Fruit fly (Drosophila melanogaster) whole organism, pupa: ENCODE data around the gene tkv.
A peak's percentile ranks its signal among the peaks of the same experiment; 100 is the strongest.

ENCODE experiments used
- CG10348 ChIP-seq: fragments of 200-800 bp; sonication (Bioruptor generic); IDR thresholded peaks from 2 replicates; pipeline ENCODE4 v1.3.6; 2022; ENCODE audit warnings: missing biosample characterization, missing genetic modification characterization
- CG12605 ChIP-seq: fragments of 200-800 bp; sonication (Bioruptor generic); IDR thresholded peaks from 2 replicates; pipeline ENCODE4 v1.3.6; 2022; ENCODE audit warnings: missing biosample characterization, missing genetic modification characterization
- CG13204 ChIP-seq: fragments of 200-800 bp; sonication (Bioruptor generic); optimal IDR thresholded peaks from 2 replicates; lab custom pipeline; 2018; ENCODE audit warnings: missing biosample characterization, mild to moderate bottlenecking, missing genetic modification characterization, moderate library complexity
- CG14655 ChIP-seq: fragments of 200-800 bp; sonication (Bioruptor generic); optimal IDR thresholded peaks from 3 replicates; lab custom pipeline; 2017; ENCODE audit warnings: mild to moderate bottlenecking, missing biosample characterization, missing genetic modification reagents, missing genetic modification characterization
- CG15710 ChIP-seq: fragments of 200-800 bp; sonication (Bioruptor generic); optimal IDR thresholded peaks from 2 replicates; lab custom pipeline; 2018; ENCODE audit warnings: missing biosample characterization, mild to moderate bottlenecking, missing genetic modification characterization, moderate library complexity
- CG17806 ChIP-seq: fragments of 200-800 bp; sonication (Bioruptor generic); optimal IDR thresholded peaks from 2 replicates; lab custom pipeline; 2018; ENCODE audit warnings: missing biosample characterization, mild to moderate bottlenecking, missing genetic modification characterization, moderate library complexity
- CG32121 ChIP-seq: fragments of 200-800 bp; sonication (Bioruptor generic); IDR thresholded peaks from 2 replicates; pipeline ENCODE4 v1.3.6; 2022; ENCODE audit warnings: missing biosample characterization, missing genetic modification characterization
- CG34367 ChIP-seq: fragments of 200-800 bp; sonication (Bioruptor generic); optimal IDR thresholded peaks from 2 replicates; lab custom pipeline; 2018; ENCODE audit warnings: missing biosample characterization, mild to moderate bottlenecking, missing genetic modification characterization
- CG4496 ChIP-seq: fragments of 200-800 bp; sonication (Bioruptor generic); IDR thresholded peaks from 3 replicates; pipeline ENCODE4 v1.3.6; 2022; ENCODE audit warnings: missing biosample characterization, missing genetic modification characterization
- CG8159 ChIP-seq: fragments of 200-800 bp; sonication (Bioruptor generic); optimal IDR thresholded peaks from 3 replicates; lab custom pipeline; 2018; ENCODE audit warnings: missing biosample characterization, mild to moderate bottlenecking, missing genetic modification characterization, moderate library complexity
- CG8301 ChIP-seq: fragments of 200-800 bp; sonication (Bioruptor generic); optimal IDR thresholded peaks from 2 replicates; lab custom pipeline; 2018; ENCODE audit warnings: missing biosample characterization, mild to moderate bottlenecking, missing genetic modification characterization
- CG9948 ChIP-seq: fragments of 200-800 bp; sonication (Bioruptor generic); optimal IDR thresholded peaks from 2 replicates; lab custom pipeline; 2018; ENCODE audit warnings: missing biosample characterization, mild to moderate bottlenecking, missing genetic modification characterization, moderate library complexity
- D1 ChIP-seq: fragments of 200-800 bp; sonication (Bioruptor generic); optimal IDR thresholded peaks from 2 replicates; lab custom pipeline; 2018; ENCODE audit warnings: missing biosample characterization, mild to moderate bottlenecking, missing genetic modification characterization, moderate library complexity
- EcR ChIP-seq: fragments of 200-800 bp; sonication (Bioruptor generic); optimal IDR thresholded peaks from 3 replicates; lab custom pipeline; 2019; ENCODE audit warnings: missing biosample characterization, missing genetic modification characterization, mild to moderate bottlenecking, moderate library complexity, missing genetic modification reagents
- Ets98B ChIP-seq: fragments of 200-800 bp; sonication (Bioruptor generic); IDR thresholded peaks from 2 replicates; pipeline ENCODE4 v1.3.6; 2022; ENCODE audit warnings: missing biosample characterization, missing genetic modification characterization
- Pif1A ChIP-seq: fragments of 200-800 bp; sonication (Bioruptor generic); optimal IDR thresholded peaks from 3 replicates; lab custom pipeline; 2016; ENCODE audit warnings: missing biosample characterization, missing genetic modification characterization
- Pif1B ChIP-seq: fragments of 200-800 bp; sonication (Bioruptor generic); optimal IDR thresholded peaks from 3 replicates; lab custom pipeline; 2016; ENCODE audit warnings: missing biosample characterization, missing genetic modification characterization
- Snoo ChIP-seq: fragments of 200-800 bp; sonication (Bioruptor generic); optimal IDR thresholded peaks from 3 replicates; lab custom pipeline; 2017; ENCODE audit warnings: missing biosample characterization, mild to moderate bottlenecking, missing genetic modification characterization, inconsistent platforms
- fd96Ca ChIP-seq: fragments of 200-800 bp; sonication (Bioruptor generic); IDR thresholded peaks from 3 replicates; pipeline ENCODE4 v1.3.6; 2022; ENCODE audit warnings: missing biosample characterization, missing genetic modification characterization
- gl ChIP-seq: fragments of 200-800 bp; sonication (Bioruptor generic); optimal IDR thresholded peaks from 2 replicates; lab custom pipeline; 2018; ENCODE audit warnings: missing biosample characterization, mild to moderate bottlenecking, missing genetic modification characterization
- rn ChIP-seq: fragments of 200-800 bp; sonication (Bioruptor generic); IDR thresholded peaks from 2 replicates; pipeline ENCODE4 v1.3.6; 2022; ENCODE audit warnings: missing biosample characterization, missing genetic modification characterization

The tkv gene

dm6 chr2L:5292977-5293513 is 21.9 kb upstream of the tkv start:
- TF ChIP-seq CG8301 (tag; lab: Kevin White, UChicago) (peak; percentile 94), CG13204 (GFP tag; lab: Kevin White, UChicago) (peak; percentile 92), CG34367 (tag; lab: Kevin White, UChicago) (peak; percentile 96), CG12605 (peak; percentile 93), rn (GFP tag; lab: Robert Waterston, UW) (peak; percentile 77), CG9948 (peak; percentile 97), CG10348 (GFP tag; lab: Robert Waterston, UW) (0 out of 2 replicates have a peak, but pooled peaks have one; percentile 35), CG8159 (peak; percentile 98), CG32121 (GFP tag; lab: Robert Waterston, UW) (peak; percentile 87), CG15710 (tag; lab: Kevin White, UChicago) (peak; percentile 98), Snoo (tag; lab: Kevin White, UChicago) (peak; percentile 93), EcR (GFP tag; lab: Kevin White, UChicago) (peak; percentile 100), CG17806 (tag; lab: Kevin White, UChicago) (peak; percentile 97), CG4496 (GFP tag; lab: Robert Waterston, UW) (peak; percentile 94), D1 (tag; lab: Kevin White, UChicago) (peak; percentile 91), Pif1A (GFP tag; lab: Kevin White, UChicago) (peak; percentile 96), Pif1B (peak; percentile 93), fd96Ca (GFP tag; lab: Robert Waterston, UW) (no peak; the same call in none of the 3 replicates), Ets98B (GFP tag; lab: Robert Waterston, UW) (peak; percentile 88), gl (tag; lab: Kevin White, UChicago) (peak; percentile 97), CG14655 (GFP tag; lab: Kevin White, UChicago) (peak; percentile 91)
- TF ChIP-seq, all 21 proteins: peak for 20

DNA sequence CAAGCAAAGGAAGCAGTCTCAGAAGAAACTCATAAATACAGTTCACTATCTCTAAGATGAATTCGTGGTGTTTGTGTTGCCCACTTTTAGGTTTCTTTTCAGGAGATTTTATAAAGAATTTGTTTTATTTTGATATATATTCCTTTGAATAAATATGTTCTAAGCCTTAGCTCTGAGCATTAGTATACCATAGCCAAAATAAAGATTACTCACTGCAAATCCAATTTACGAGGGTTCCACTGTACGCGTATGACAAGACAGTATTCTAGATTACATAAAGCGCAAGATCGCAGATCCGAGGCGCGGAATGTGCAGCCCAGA is 21.4 kb upstream of the tkv start:
- TF ChIP-seq fd96Ca (GFP tag; lab: Robert Waterston, UW) (peak; percentile 73; the same call in 2 of the 3 replicates), CG4496 (GFP tag; lab: Robert Waterston, UW) (peak; percentile 83), Pif1B (peak; percentile 90), CG13204 (GFP tag; lab: Kevin White, UChicago) (peak; percentile 53), CG34367 (tag; lab: Kevin White, UChicago) (peak; percentile 96), Ets98B (GFP tag; lab: Robert Waterston, UW) (peak; percentile 69), EcR (GFP tag; lab: Kevin White, UChicago) (no peak), rn (GFP tag; lab: Robert Waterston, UW) (peak; percentile 59), CG9948 (peak; percentile 98), Snoo (tag; lab: Kevin White, UChicago) (peak; percentile 87), D1 (tag; lab: Kevin White, UChicago) (peak; percentile 92), Pif1A (GFP tag; lab: Kevin White, UChicago) (peak; percentile 90), CG8159 (peak; percentile 98), CG8301 (tag; lab: Kevin White, UChicago) (peak; percentile 80), gl (tag; lab: Kevin White, UChicago) (peak; percentile 89), CG32121 (GFP tag; lab: Robert Waterston, UW) (peak; percentile 45; the same call in 1 of the 2 replicates), CG10348 (GFP tag; lab: Robert Waterston, UW) (0 out of 2 replicates have a peak, but pooled peaks have one; percentile 23), CG17806 (tag; lab: Kevin White, UChicago) (peak; percentile 98), CG14655 (GFP tag; lab: Kevin White, UChicago) (peak; percentile 84), CG12605 (peak; percentile 78), CG15710 (tag; lab: Kevin White, UChicago) (peak; percentile 99)
- TF ChIP-seq, all 21 proteins: peak for 20

- TF ChIP-seq EcR (GFP tag; lab: Kevin White, UChicago), result peak; percentile 99
- no peak for TF ChIP-seq D1 (tag; lab: Kevin White, UChicago)
- peak; percentile 44 for TF ChIP-seq CG13204 (GFP tag; lab: Kevin White, UChicago)
- peak; percentile 62 for TF ChIP-seq gl (tag; lab: Kevin White, UChicago)
- peak; percentile 22 for TF ChIP-seq CG15710 (tag; lab: Kevin White, UChicago)
- peak; percentile 35 for TF ChIP-seq CG34367 (tag; lab: Kevin White, UChicago)
- TF ChIP-seq Snoo (tag; lab: Kevin White, UChicago), result no peak
- TF ChIP-seq CG32121 (GFP tag; lab: Robert Waterston, UW), result no peak
- no peak for TF ChIP-seq CG14655 (GFP tag; lab: Kevin White, UChicago)
- TF ChIP-seq fd96Ca (GFP tag; lab: Robert Waterston, UW), result peak; percentile 6; the same call in 1 of the 3 replicates
- TF ChIP-seq CG12605, result peak; percentile 52; the same call in 1 of the 2 replicates
- no peak for TF ChIP-seq CG9948
- TF ChIP-seq CG17806 (tag; lab: Kevin White, UChicago), result peak; percentile 14
These were observed 20.9 kb upstream of the tkv start for dm6 chr2L:5291869-5292642.

DNA sequence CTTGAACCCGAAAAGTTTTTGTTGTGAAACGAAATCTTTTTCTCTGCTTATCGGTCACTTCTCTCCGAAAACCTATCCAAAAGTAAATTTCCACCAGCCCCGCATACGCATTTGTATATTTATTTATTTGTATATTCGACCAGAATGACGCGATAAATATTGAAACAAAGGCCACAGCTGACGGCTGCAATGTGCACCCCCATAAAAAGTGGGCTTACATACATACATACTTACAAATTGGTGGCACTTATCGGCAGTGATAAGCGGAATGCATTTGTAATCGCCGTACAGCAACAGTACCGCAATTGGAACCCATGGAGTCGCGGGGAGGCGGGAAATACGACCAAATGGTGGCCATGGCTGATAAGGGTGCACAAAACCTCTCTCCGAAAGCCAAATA is 20.0 kb upstream of the tkv start:
- TF ChIP-seq EcR (GFP tag; lab: Kevin White, UChicago) (peak; percentile 79), Ets98B (GFP tag; lab: Robert Waterston, UW) (no peak)
- TF ChIP-seq, all 21 proteins: peak for 1

DNA sequence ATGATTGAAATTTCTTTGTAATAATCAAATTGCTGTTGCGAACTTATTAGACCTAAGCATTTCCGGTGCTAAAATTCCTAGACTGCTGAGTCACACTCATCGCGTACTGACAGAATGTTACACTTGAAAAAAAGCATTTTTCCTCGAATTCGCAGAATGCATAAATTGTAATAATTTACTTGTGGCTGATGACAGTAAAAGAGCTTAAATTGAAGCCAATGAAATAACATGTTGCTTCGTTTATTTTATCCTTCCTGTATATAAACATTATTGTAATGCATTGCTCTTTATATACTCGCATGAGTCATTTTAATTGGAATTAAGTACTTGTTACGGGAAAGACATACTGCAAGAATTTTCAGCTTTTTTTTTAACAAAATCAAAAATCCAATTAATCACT is 19.3 kb upstream of the tkv start:
- no peak for TF ChIP-seq D1 (tag; lab: Kevin White, UChicago)
- TF ChIP-seq CG34367 (tag; lab: Kevin White, UChicago), result peak; percentile 9
- TF ChIP-seq CG17806 (tag; lab: Kevin White, UChicago), result peak; percentile 50
- peak; percentile 44 for TF ChIP-seq CG8159
- TF ChIP-seq CG10348 (GFP tag; lab: Robert Waterston, UW), result no peak
- TF ChIP-seq CG12605, result no peak
- peak; percentile 25 for TF ChIP-seq CG9948
